Fruit fly (Drosophila melanogaster): ENCODE measurements around the gene aus.

Gene aus

DNA sequence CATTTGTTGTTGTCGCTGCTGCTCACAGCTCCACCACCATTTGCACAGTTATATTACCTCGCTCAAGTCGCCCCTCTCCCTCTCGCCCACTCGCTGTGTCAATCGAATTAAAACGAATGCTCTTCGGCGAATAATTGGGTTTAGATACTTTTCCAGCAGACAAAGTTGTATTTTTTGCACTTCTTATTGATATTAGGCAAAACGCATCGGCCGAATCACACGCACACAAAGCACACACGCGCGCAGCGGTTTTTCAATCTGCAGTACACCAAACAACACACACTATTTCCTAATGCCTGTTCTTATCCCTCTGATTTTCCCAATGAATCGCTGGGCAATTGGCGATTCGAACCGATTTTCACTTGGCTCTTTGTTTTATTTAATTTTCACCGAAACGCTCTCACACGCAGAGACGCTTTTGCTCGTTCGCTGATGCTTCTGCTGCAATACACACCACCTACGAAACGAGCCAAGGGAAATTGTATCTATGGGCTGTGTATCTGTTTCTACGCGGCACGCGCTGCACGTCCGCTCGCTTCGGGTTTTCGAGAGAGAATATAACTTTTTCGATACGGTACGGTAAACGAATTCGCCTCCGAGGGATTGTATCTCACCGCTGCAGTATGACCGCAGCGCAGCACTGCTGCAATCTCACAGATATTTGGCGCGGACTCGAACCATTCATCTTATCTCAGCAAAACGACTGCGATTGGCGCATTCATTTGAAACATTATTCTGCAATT lies at the start of gene aus:
Gene aus, minus strand, starts transcription at position 563 of the 743 bp plus-strand sequence.
- TF ChIP-seq kay (GFP tag; ENCODE audit: borderline replicate concordance) (no peak), CG7101 (tag; optimal IDR thresholded peaks at IDR 0.05) (no peak), toe (GFP tag; optimal IDR thresholded peaks at IDR 0.05) (no peak), CG33017 (tag; optimal IDR thresholded peaks at IDR 0.05) (peak; percentile 5), CG11617 (GFP tag; optimal IDR thresholded peaks at IDR 0.05) (no peak), cnc (optimal IDR thresholded peaks at IDR 0.05) (no peak), Mnt (GFP tag; optimal IDR thresholded peaks at IDR 0.05) (peak; percentile 25), CG5204 (GFP tag; optimal IDR thresholded peaks at IDR 0.05) (no peak), tj (GFP tag; optimal IDR thresholded peaks at IDR 0.05) (no peak), CG12768 (GFP tag; optimal IDR thresholded peaks at IDR 0.05) (peak; percentile 51), bab1 (GFP tag; optimal IDR thresholded peaks at IDR 0.05) (peak; percentile 19), CG7045 (GFP tag; optimal IDR thresholded peaks at IDR 0.05) (no peak), cic (GFP tag; optimal IDR thresholded peaks at IDR 0.05) (peak; percentile 39), Hr96 (GFP tag; optimal IDR thresholded peaks at IDR 0.05) (no peak), Clk (GFP tag; optimal IDR thresholded peaks at IDR 0.05) (no peak), ovo (GFP tag; optimal IDR thresholded peaks at IDR 0.05) (peak; percentile 83), pad (GFP tag; optimal IDR thresholded peaks at IDR 0.05) (peak; percentile 92), CG1620 (GFP tag; optimal IDR thresholded peaks at IDR 0.05) (no peak), Crg-1 (GFP tag; optimal IDR thresholded peaks at IDR 0.05) (no peak), CG14711 (tag; optimal IDR thresholded peaks at IDR 0.05) (no peak)

DNA sequence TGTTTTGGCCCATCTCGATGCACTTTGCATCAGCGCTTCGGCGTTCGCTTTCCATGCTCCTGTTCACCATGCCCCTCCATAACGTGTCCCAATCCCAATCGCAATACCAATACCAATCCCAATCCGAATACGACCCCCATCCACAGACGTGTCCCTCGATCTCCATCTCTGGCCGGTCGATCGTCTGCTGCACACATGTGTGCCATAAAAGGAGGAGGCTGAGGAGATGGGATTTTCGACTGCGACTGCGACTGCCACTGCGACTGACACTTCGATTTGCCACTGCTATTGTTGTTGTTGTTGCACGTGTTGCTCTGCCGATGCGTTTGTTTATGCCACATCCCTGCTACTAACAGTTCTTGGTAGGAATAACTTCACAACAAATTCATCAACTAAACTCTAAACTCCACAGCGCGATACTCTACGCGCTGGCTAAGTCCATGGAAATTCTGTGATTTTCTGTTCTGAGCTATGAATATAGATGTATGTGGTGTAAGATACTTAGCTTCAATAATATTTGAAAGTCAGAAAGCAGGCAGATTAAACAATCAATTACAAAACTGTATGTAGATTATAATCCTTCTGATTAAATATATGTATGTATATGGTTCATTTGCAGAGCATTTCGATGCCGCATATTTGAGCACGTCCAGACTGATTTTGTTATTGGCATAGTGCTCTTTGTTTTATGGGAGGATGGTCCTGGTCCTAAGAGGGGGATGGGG lies 43.8 kb upstream of the aus start:
- no peak for TF ChIP-seq tj (GFP tag; optimal IDR thresholded peaks at IDR 0.05)
- no peak for TF ChIP-seq Clk (GFP tag; optimal IDR thresholded peaks at IDR 0.05)
- TF ChIP-seq toe (GFP tag; optimal IDR thresholded peaks at IDR 0.05), result no peak
- no peak for TF ChIP-seq pad (GFP tag; optimal IDR thresholded peaks at IDR 0.05)
- TF ChIP-seq Crg-1 (GFP tag; optimal IDR thresholded peaks at IDR 0.05), result no peak
- TF ChIP-seq CG33017 (tag; optimal IDR thresholded peaks at IDR 0.05), result no peak
- TF ChIP-seq cnc (optimal IDR thresholded peaks at IDR 0.05), result no peak
- TF ChIP-seq CG7045 (GFP tag; optimal IDR thresholded peaks at IDR 0.05), result no peak
- no peak for TF ChIP-seq CG7101 (tag; optimal IDR thresholded peaks at IDR 0.05)
- TF ChIP-seq Mnt (GFP tag; optimal IDR thresholded peaks at IDR 0.05), result no peak
- TF ChIP-seq bab1 (GFP tag; optimal IDR thresholded peaks at IDR 0.05), result no peak
- TF ChIP-seq kay (GFP tag; ENCODE audit: borderline replicate concordance), result no peak
- TF ChIP-seq CG1620 (GFP tag; optimal IDR thresholded peaks at IDR 0.05), result no peak
- no peak for TF ChIP-seq Hr96 (GFP tag; optimal IDR thresholded peaks at IDR 0.05)

DNA sequence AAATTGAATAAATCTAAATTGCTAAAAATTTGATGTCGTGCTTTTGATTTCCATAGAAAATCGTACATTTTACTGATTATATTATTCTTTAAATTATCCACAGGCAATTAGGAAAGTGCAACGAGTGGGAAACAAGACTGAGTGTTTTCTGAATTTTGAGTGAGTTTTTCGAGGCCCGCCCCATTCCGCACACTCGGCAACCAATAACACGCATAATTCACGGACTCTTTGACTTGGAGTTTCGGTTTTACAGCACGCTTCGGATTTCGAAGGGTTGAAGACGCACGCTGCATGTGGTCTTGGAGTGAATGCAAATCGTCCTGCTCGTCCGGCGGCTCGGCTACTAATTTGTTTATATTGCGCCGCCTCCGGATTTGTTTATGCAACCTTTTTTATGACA lies 42.8 kb upstream of the aus start:
- TF ChIP-seq ovo (GFP tag; optimal IDR thresholded peaks at IDR 0.05), result no peak
- TF ChIP-seq Hr96 (GFP tag; optimal IDR thresholded peaks at IDR 0.05), result no peak
- TF ChIP-seq Clk (GFP tag; optimal IDR thresholded peaks at IDR 0.05), result no peak
- TF ChIP-seq Crg-1 (GFP tag; optimal IDR thresholded peaks at IDR 0.05), result no peak
- no peak for TF ChIP-seq toe (GFP tag; optimal IDR thresholded peaks at IDR 0.05)
- no peak for TF ChIP-seq cnc (optimal IDR thresholded peaks at IDR 0.05)
- TF ChIP-seq CG7101 (tag; optimal IDR thresholded peaks at IDR 0.05), result no peak
- TF ChIP-seq CG33017 (tag; optimal IDR thresholded peaks at IDR 0.05), result no peak
- TF ChIP-seq CG11617 (GFP tag; optimal IDR thresholded peaks at IDR 0.05), result no peak
- TF ChIP-seq kay (GFP tag; ENCODE audit: borderline replicate concordance), result no peak
- no peak for TF ChIP-seq pad (GFP tag; optimal IDR thresholded peaks at IDR 0.05)
- no peak for TF ChIP-seq bab1 (GFP tag; optimal IDR thresholded peaks at IDR 0.05)
- no peak for TF ChIP-seq tj (GFP tag; optimal IDR thresholded peaks at IDR 0.05)
- no peak for TF ChIP-seq CG14711 (tag; optimal IDR thresholded peaks at IDR 0.05)
- TF ChIP-seq Mnt (GFP tag; optimal IDR thresholded peaks at IDR 0.05), result no peak
- no peak for TF ChIP-seq cic (GFP tag; optimal IDR thresholded peaks at IDR 0.05)

DNA sequence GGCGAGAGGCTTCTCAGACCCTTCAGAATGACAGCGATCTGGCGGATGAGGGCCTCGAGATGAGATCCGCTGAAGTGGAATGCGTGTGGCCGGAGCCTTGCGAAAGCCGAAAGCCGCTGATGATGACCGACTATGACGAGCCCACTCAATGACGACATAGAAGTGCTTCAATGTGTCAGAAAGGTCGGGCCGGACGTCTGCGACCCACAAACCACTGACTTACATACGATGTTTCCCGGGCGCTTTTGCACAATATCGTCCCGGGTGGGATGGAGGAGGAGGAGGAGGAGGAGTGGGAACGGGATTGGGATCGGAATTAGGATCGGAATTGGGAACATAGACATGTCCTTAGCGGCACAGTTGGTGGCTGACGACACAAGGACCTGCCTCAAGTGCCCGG lies 41.6 kb upstream of the aus start:
- TF ChIP-seq CG5204 (GFP tag; optimal IDR thresholded peaks at IDR 0.05) (no peak), CG11617 (GFP tag; optimal IDR thresholded peaks at IDR 0.05) (no peak), Clk (GFP tag; optimal IDR thresholded peaks at IDR 0.05) (no peak), cic (GFP tag; optimal IDR thresholded peaks at IDR 0.05) (no peak), bab1 (GFP tag; optimal IDR thresholded peaks at IDR 0.05) (no peak), CG14711 (tag; optimal IDR thresholded peaks at IDR 0.05) (no peak), Crg-1 (GFP tag; optimal IDR thresholded peaks at IDR 0.05) (no peak), ovo (GFP tag; optimal IDR thresholded peaks at IDR 0.05) (no peak), toe (GFP tag; optimal IDR thresholded peaks at IDR 0.05) (no peak), CG7045 (GFP tag; optimal IDR thresholded peaks at IDR 0.05) (no peak), pad (GFP tag; optimal IDR thresholded peaks at IDR 0.05) (no peak), CG33017 (tag; optimal IDR thresholded peaks at IDR 0.05) (no peak), kay (GFP tag; ENCODE audit: borderline replicate concordance) (no peak), Mnt (GFP tag; optimal IDR thresholded peaks at IDR 0.05) (no peak), CG7101 (tag; optimal IDR thresholded peaks at IDR 0.05) (no peak), CG1620 (GFP tag; optimal IDR thresholded peaks at IDR 0.05) (no peak), tj (GFP tag; optimal IDR thresholded peaks at IDR 0.05) (no peak), Hr96 (GFP tag; optimal IDR thresholded peaks at IDR 0.05) (no peak), CG12768 (GFP tag; optimal IDR thresholded peaks at IDR 0.05) (no peak)

DNA sequence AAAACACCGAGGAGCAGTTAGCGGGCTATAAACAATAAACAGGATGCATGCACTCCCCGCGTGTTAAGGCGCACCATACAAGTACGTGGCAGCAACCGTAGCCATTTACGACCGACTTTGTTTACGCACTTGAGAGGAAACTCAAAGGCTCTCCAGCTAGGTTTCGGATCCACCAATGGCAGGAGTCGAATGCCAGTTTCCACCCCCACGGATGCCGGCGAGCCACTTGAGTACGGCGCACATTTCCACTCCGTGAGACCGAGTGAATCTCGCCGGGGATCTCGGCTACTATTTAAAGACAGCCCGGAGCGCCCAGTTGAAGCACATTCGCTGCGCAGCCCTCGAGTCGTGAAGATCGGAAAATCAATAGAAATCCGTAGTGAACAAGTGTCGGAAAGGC lies 39.2 kb upstream of the aus start, which contains the start of gene bap:
Gene bap, plus strand, starts transcription at position 317 of the 400 bp plus-strand sequence.
- TF ChIP-seq Crg-1 (GFP tag; optimal IDR thresholded peaks at IDR 0.05) (no peak), CG7045 (GFP tag; optimal IDR thresholded peaks at IDR 0.05) (no peak), Hr96 (GFP tag; optimal IDR thresholded peaks at IDR 0.05) (no peak), Clk (GFP tag; optimal IDR thresholded peaks at IDR 0.05) (no peak), kay (GFP tag; ENCODE audit: borderline replicate concordance) (no peak), CG12768 (GFP tag; optimal IDR thresholded peaks at IDR 0.05) (no peak), tj (GFP tag; optimal IDR thresholded peaks at IDR 0.05) (no peak), CG5204 (GFP tag; optimal IDR thresholded peaks at IDR 0.05) (no peak), bab1 (GFP tag; optimal IDR thresholded peaks at IDR 0.05) (no peak), cnc (optimal IDR thresholded peaks at IDR 0.05) (no peak), pad (GFP tag; optimal IDR thresholded peaks at IDR 0.05) (no peak), Mnt (GFP tag; optimal IDR thresholded peaks at IDR 0.05) (no peak), CG7101 (tag; optimal IDR thresholded peaks at IDR 0.05) (no peak)

All from whole organism, adult.